Fruit fly (Drosophila melanogaster) whole organism, embryonic: ENCODE results near the gene alphaCOP.
A peak's percentile ranks its signal among the peaks of the same experiment; 100 is the strongest.

Source experiments
- Ada2b ChIP-seq: fragments of 200-800 bp; sonication (Bioruptor generic); IDR thresholded peaks from 2 replicates; pipeline ENCODE4 v1.3.6; 2022; ENCODE audit warnings: missing biosample characterization, missing genetic modification characterization
- Asciz ChIP-seq: fragments of 200-800 bp; sonication (Bioruptor generic); optimal IDR thresholded peaks from 2 replicates; lab custom pipeline; 2017; ENCODE audit warnings: missing biosample characterization, mild to moderate bottlenecking, missing genetic modification characterization, missing genetic modification reagents
- B-H1 ChIP-seq: fragments of 200-800 bp; sonication (Bioruptor generic); IDR thresholded peaks from 3 replicates; pipeline ENCODE4 v1.3.6; 2022; ENCODE audit warnings: missing biosample characterization, missing genetic modification characterization
- B-H2 ChIP-seq: fragments of 200-800 bp; sonication (Bioruptor generic); optimal IDR thresholded peaks from 2 replicates; lab custom pipeline; 2018; ENCODE audit warnings: missing biosample characterization, mild to moderate bottlenecking, missing genetic modification characterization
- CG10462 ChIP-seq: fragments of 200-800 bp; sonication (Bioruptor generic); optimal IDR thresholded peaks from 2 replicates; lab custom pipeline; 2016; ENCODE audit warnings: missing biosample characterization, missing genetic modification characterization
- CG10543 ChIP-seq: fragments of 200-800 bp; sonication (Bioruptor generic); optimal IDR thresholded peaks from 3 replicates; lab custom pipeline; 2017; ENCODE audit warnings: missing biosample characterization, mild to moderate bottlenecking, missing genetic modification characterization, moderate library complexity
- CG11247 ChIP-seq: fragments of 200-800 bp; sonication (Bioruptor generic); IDR thresholded peaks from 2 replicates; pipeline ENCODE4 v1.3.6; 2022; ENCODE audit warnings: missing biosample characterization, missing genetic modification characterization
- CG11398 ChIP-seq: fragments of 200-800 bp; sonication (Bioruptor generic); optimal IDR thresholded peaks from 2 replicates; lab custom pipeline; 2016; ENCODE audit warnings: missing biosample characterization, missing genetic modification characterization
- CG11696 ChIP-seq: fragments of 200-800 bp; sonication (Bioruptor generic); IDR thresholded peaks from 2 replicates; pipeline ENCODE4 v1.3.6; 2022; ENCODE audit warnings: missing biosample characterization, missing genetic modification characterization
- CG12659 ChIP-seq: fragments of 200-800 bp; sonication (Bioruptor generic); optimal IDR thresholded peaks from 3 replicates; lab custom pipeline; 2017; ENCODE audit warnings: mild to moderate bottlenecking, missing biosample characterization, missing genetic modification reagents, missing genetic modification characterization
- CG12769 ChIP-seq: fragments of 200-800 bp; sonication (Bioruptor generic); optimal IDR thresholded peaks from 2 replicates; lab custom pipeline; 2019; ENCODE audit warnings: missing biosample characterization, mild to moderate bottlenecking, missing genetic modification characterization, moderate library complexity
- CG13775 ChIP-seq: fragments of 200-800 bp; sonication (Bioruptor generic); optimal IDR thresholded peaks from 3 replicates; lab custom pipeline; 2017; ENCODE audit warnings: missing biosample characterization, mild to moderate bottlenecking, missing genetic modification characterization
- CG15073 ChIP-seq: fragments of 200-800 bp; sonication (Bioruptor generic); optimal IDR thresholded peaks from 2 replicates; lab custom pipeline; 2016; ENCODE audit warnings: missing biosample characterization, missing genetic modification characterization
- CG15514 ChIP-seq: fragments of 200-800 bp; sonication (Bioruptor generic); optimal IDR thresholded peaks from 3 replicates; lab custom pipeline; 2017; ENCODE audit warnings: missing biosample characterization, missing genetic modification characterization, mild to moderate bottlenecking, moderate library complexity, missing genetic modification reagents
- CG17361 ChIP-seq: fragments of 200-800 bp; sonication (Bioruptor generic); IDR thresholded peaks from 3 replicates; pipeline ENCODE4 v1.3.6; 2022; ENCODE audit warnings: missing biosample characterization, missing genetic modification characterization
- CG2120 ChIP-seq: fragments of 200-800 bp; sonication (Bioruptor generic); optimal IDR thresholded peaks from 3 replicates; lab custom pipeline; 2016; ENCODE audit warnings: missing biosample characterization, missing genetic modification characterization
- CG2202 ChIP-seq: fragments of 200-800 bp; sonication (Bioruptor generic); optimal IDR thresholded peaks from 2 replicates; lab custom pipeline; 2018; ENCODE audit warnings: missing biosample characterization, mild to moderate bottlenecking, missing genetic modification characterization
- CG30020 ChIP-seq: fragments of 200-800 bp; optimal IDR thresholded peaks from 2 replicates; lab custom pipeline; 2019; ENCODE audit warnings: missing biosample characterization, mild to moderate bottlenecking, missing genetic modification characterization, moderate library complexity
- CG31224 ChIP-seq: fragments of 200-800 bp; sonication (Bioruptor generic); IDR thresholded peaks from 2 replicates; pipeline ENCODE4 v1.3.6; 2022; ENCODE audit warnings: missing biosample characterization, missing genetic modification characterization
- CG42726 ChIP-seq: fragments of 200-800 bp; sonication (Bioruptor generic); IDR thresholded peaks from 2 replicates; pipeline ENCODE4 v1.3.6; 2022; ENCODE audit warnings: missing biosample characterization, missing genetic modification characterization; ENCODE audit not compliant: partially characterized antibody
- CG8924 ChIP-seq: fragments of 200-800 bp; optimal IDR thresholded peaks from 3 replicates; lab custom pipeline; 2019; ENCODE audit warnings: missing biosample characterization, mild to moderate bottlenecking, missing genetic modification characterization, moderate library complexity
- Dip2 ChIP-seq: fragments of 200-800 bp; sonication (Bioruptor generic); IDR thresholded peaks from 2 replicates; pipeline ENCODE4 v1.3.6; 2022; ENCODE audit warnings: missing biosample characterization, missing genetic modification characterization
- Fer1 ChIP-seq: fragments of 200-800 bp; sonication (Bioruptor generic); optimal IDR thresholded peaks from 2 replicates; lab custom pipeline; 2017; ENCODE audit warnings: missing biosample characterization, mild to moderate bottlenecking, missing genetic modification characterization
- H15 ChIP-seq: fragments of 200-800 bp; sonication (Bioruptor generic); IDR thresholded peaks from 3 replicates; pipeline ENCODE4 v1.3.6; 2022; ENCODE audit warnings: missing biosample characterization, missing genetic modification characterization
- Hr78 ChIP-seq, 2 experiments: fragments of 200-800 bp in 1 of 2; fragments of >200 bp in 1 of 2; sonication (Bioruptor generic) in 1 of 2; optimal IDR thresholded peaks; 2 replicates each; lab custom pipeline; 2017 to 2019; ENCODE audit warnings: missing biosample characterization in 2 of 2, missing genetic modification characterization in 2 of 2, mild to moderate bottlenecking in 1 of 2, moderate library complexity in 1 of 2
- Med ChIP-seq: fragments of 200-800 bp; sonication (Bioruptor generic); peaks from one replicate; lab custom pipeline; 2016; ENCODE audit warnings: missing biosample characterization, missing genetic modification characterization, mild to moderate bottlenecking, inconsistent platforms, moderate library complexity
- Neu2 ChIP-seq: fragments of 200-800 bp; sonication (Bioruptor generic); optimal IDR thresholded peaks from 3 replicates; lab custom pipeline; 2016; ENCODE audit warnings: missing biosample characterization, missing genetic modification characterization, borderline replicate concordance
- PHDP ChIP-seq: fragments of 200-800 bp; sonication (Bioruptor generic); optimal IDR thresholded peaks from 3 replicates; lab custom pipeline; 2018; ENCODE audit warnings: missing biosample characterization, mild to moderate bottlenecking, missing genetic modification characterization, moderate library complexity
- Trl ChIP-seq, 3 experiments: fragments of >200 bp in 2 of 3; fragments of 200-800 bp in 1 of 3; sonication (Bioruptor generic) in 1 of 3; optimal IDR thresholded peaks; 2 replicates in 1 of 3; 3 replicates in 2 of 3; lab custom pipeline; 2016 to 2017; ENCODE audit warnings: missing biosample characterization in 1 of 3, missing genetic modification characterization in 1 of 3
- cato ChIP-seq: fragments of 200-800 bp; sonication (Bioruptor generic); optimal IDR thresholded peaks from 2 replicates; lab custom pipeline; 2016; ENCODE audit warnings: missing biosample characterization, missing genetic modification characterization, borderline replicate concordance
- ci ChIP-seq: fragments of 200-800 bp; sonication (Bioruptor generic); IDR thresholded peaks from 3 replicates; pipeline ENCODE4 v1.3.6; 2022; ENCODE audit warnings: missing biosample characterization, missing genetic modification characterization
- dati ChIP-seq: fragments of 200-800 bp; sonication (Bioruptor generic); IDR thresholded peaks from 2 replicates; pipeline ENCODE4 v1.3.6; 2022; ENCODE audit warnings: missing biosample characterization, missing genetic modification characterization
- fu2 ChIP-seq: fragments of 200-800 bp; sonication (Bioruptor generic); optimal IDR thresholded peaks from 2 replicates; lab custom pipeline; 2016; ENCODE audit warnings: missing biosample characterization, missing genetic modification characterization
- gfzf ChIP-seq: fragments of 200-800 bp; sonication (Bioruptor generic); optimal IDR thresholded peaks from 2 replicates; lab custom pipeline; 2016; ENCODE audit warnings: missing biosample characterization, mild to moderate bottlenecking, missing genetic modification characterization, moderate library complexity
- grn ChIP-seq: fragments of 200-800 bp; sonication (Bioruptor generic); optimal IDR thresholded peaks from 3 replicates; lab custom pipeline; 2017; ENCODE audit warnings: missing biosample characterization, missing genetic modification characterization
- gsb-n ChIP-seq: fragments of 200-800 bp; sonication (Bioruptor generic); optimal IDR thresholded peaks from 3 replicates; lab custom pipeline; 2018; ENCODE audit warnings: missing biosample characterization, mild to moderate bottlenecking, missing genetic modification characterization
- gt ChIP-seq: fragments of 200-800 bp; sonication (Bioruptor generic); IDR thresholded peaks from 2 replicates; pipeline ENCODE4 v1.3.6; 2022; ENCODE audit warnings: missing biosample characterization, missing genetic modification characterization
- knrl ChIP-seq: fragments of 200-800 bp; sonication (Bioruptor generic); IDR thresholded peaks from 3 replicates; pipeline ENCODE4 v1.3.6; 2022; ENCODE audit warnings: missing biosample characterization, missing genetic modification characterization; ENCODE audit not compliant: partially characterized antibody
- lbe ChIP-seq: fragments of 200-800 bp; sonication (Bioruptor generic); optimal IDR thresholded peaks from 2 replicates; lab custom pipeline; 2016; ENCODE audit warnings: missing biosample characterization, mild to moderate bottlenecking, missing genetic modification characterization
- lilli ChIP-seq: fragments of 200-800 bp; sonication (Bioruptor generic); optimal IDR thresholded peaks from 3 replicates; lab custom pipeline; 2016; ENCODE audit warnings: missing biosample characterization, missing genetic modification characterization
- mld ChIP-seq: fragments of 200-800 bp; sonication (Bioruptor generic); IDR thresholded peaks from 3 replicates; pipeline ENCODE4 v1.3.6; 2022; ENCODE audit warnings: missing biosample characterization, missing genetic modification characterization; ENCODE audit not compliant: partially characterized antibody
- nom ChIP-seq: fragments of 200-800 bp; sonication (Bioruptor generic); optimal IDR thresholded peaks from 2 replicates; lab custom pipeline; 2017; ENCODE audit warnings: missing biosample characterization, missing genetic modification characterization, mild to moderate bottlenecking, moderate library complexity, missing genetic modification reagents
- run ChIP-seq: fragments of 200-800 bp; sonication (Bioruptor generic); optimal IDR thresholded peaks from 3 replicates; lab custom pipeline; 2018; ENCODE audit warnings: missing biosample characterization, mild to moderate bottlenecking, missing genetic modification characterization
- sc ChIP-seq, 3 experiments: fragments of >200 bp in 2 of 3; fragments of 200-800 bp in 1 of 3; sonication (Bioruptor generic) in 1 of 3; optimal IDR thresholded peaks; 2 replicates in 2 of 3; 3 replicates in 1 of 3; lab custom pipeline; 2017; ENCODE audit warnings: mild to moderate bottlenecking in 1 of 3, missing biosample characterization in 1 of 3, missing genetic modification characterization in 1 of 3, missing genetic modification reagents in 1 of 3
- slbo ChIP-seq: fragments of 200-800 bp; sonication (Bioruptor generic); IDR thresholded peaks from 2 replicates; pipeline ENCODE4 v1.3.6; 2022; ENCODE audit warnings: missing biosample characterization, missing genetic modification characterization
- sug ChIP-seq: fragments of 200-800 bp; optimal IDR thresholded peaks from 2 replicates; lab custom pipeline; 2019; ENCODE audit warnings: missing biosample characterization, mild to moderate bottlenecking, missing genetic modification characterization, moderate library complexity
- vfl ChIP-seq: fragments of 200-800 bp; sonication (Bioruptor generic); optimal IDR thresholded peaks from 2 replicates; lab custom pipeline; 2016; ENCODE audit warnings: missing biosample characterization, missing genetic modification characterization
- zfh2 ChIP-seq: fragments of 200-800 bp; sonication (Bioruptor generic); optimal IDR thresholded peaks from 2 replicates; lab custom pipeline; 2016; ENCODE audit warnings: missing biosample characterization, missing genetic modification characterization

The alphaCOP gene

dm6 chr3L:1602064-1602832 is 42.8 kb downstream of the alphaCOP start, which contains the start of gene CG12104 (continued):
- TF ChIP-seq CG10543 (GFP tag; lab: Kevin White, UChicago) (peak; percentile 95), grn (GFP tag; lab: Kevin White, UChicago) (peak; percentile 79), Neu2 (no peak), sug (peak; percentile 91), Trl (optimal IDR thresholded peaks at IDR 0.05; lab: Kevin White, UChicago) (no peak), Trl (GFP tag; optimal IDR thresholded peaks at IDR 0.05; lab: Kevin White, UChicago) (no peak), Hr78 (GFP tag; optimal IDR thresholded peaks at IDR 0.05; lab: Kevin White, UChicago) (no peak), CG10462 (peak; percentile 24), CG31224 (no peak), Dip2 (GFP tag; lab: Robert Waterston, UW) (no peak), vfl (no peak), cato (GFP tag; lab: Kevin White, UChicago) (no peak), run (tag; lab: Kevin White, UChicago) (peak; percentile 18), CG12659 (GFP tag; lab: Kevin White, UChicago) (peak; percentile 47), CG17361 (GFP tag; lab: Robert Waterston, UW) (no peak; the same call in 2 of the 3 replicates), ci (GFP tag; lab: Robert Waterston, UW) (0 out of 3 replicates have a peak, but pooled peaks have one; percentile 14), CG15073 (no peak), Med (GFP tag; lab: Kevin White, UChicago) (peak; percentile 82), zfh2 (GFP tag; lab: Kevin White, UChicago) (no peak), CG13775 (GFP tag; lab: Kevin White, UChicago) (peak; percentile 38), CG11696 (GFP tag; lab: Robert Waterston, UW) (no peak), CG2202 (tag; lab: Kevin White, UChicago) (no peak), fu2 (GFP tag; lab: Kevin White, UChicago) (no peak), knrl (GFP tag; lab: Robert Waterston, UW) (0 out of 3 replicates have a peak, but pooled peaks have one; percentile 21), CG42726 (GFP tag; lab: Robert Waterston, UW) (no peak), dati (no peak), gt (GFP tag; lab: Robert Waterston, UW) (no peak), Asciz (GFP tag; lab: Kevin White, UChicago) (no peak), CG15514 (GFP tag; lab: Kevin White, UChicago) (peak; percentile 99), nom (GFP tag; lab: Kevin White, UChicago) (no peak), CG11247 (GFP tag; lab: Robert Waterston, UW) (no peak), CG11398 (GFP tag; lab: Kevin White, UChicago) (no peak), CG8924 (no peak), sc (optimal IDR thresholded peaks at IDR 0.05; lab: Kevin White, UChicago) (no peak), sc (GFP tag; optimal IDR thresholded peaks at IDR 0.05; lab: Kevin White, UChicago) (no peak), gsb-n (tag; lab: Kevin White, UChicago) (peak; percentile 44), CG12769 (tag; lab: Kevin White, UChicago) (no peak), Fer1 (GFP tag; lab: Kevin White, UChicago) (peak; percentile 15), Ada2b (GFP tag; lab: Robert Waterston, UW) (no peak), CG2120 (GFP tag; lab: Kevin White, UChicago) (peak; percentile 10), B-H1 (GFP tag; lab: Robert Waterston, UW) (no peak), slbo (GFP tag; lab: Robert Waterston, UW) (peak; percentile 38; the same call in 1 of the 2 replicates), CG30020 (tag; lab: Kevin White, UChicago) (peak; percentile 22), B-H2 (GFP tag; lab: Kevin White, UChicago) (no peak), lbe (no peak), lilli (GFP tag; lab: Kevin White, UChicago) (no peak), mld (GFP tag; lab: Robert Waterston, UW) (0 out of 3 replicates have a peak, but pooled peaks have one; percentile 42), PHDP (tag; lab: Kevin White, UChicago) (peak; percentile 14), H15 (GFP tag; lab: Robert Waterston, UW) (no peak), gfzf (GFP tag; lab: Kevin White, UChicago) (peak; percentile 76)
